Fruit fly (Drosophila melanogaster): Measurements from ENCODE around the gene CG17350.
A peak's percentile ranks its signal among the peaks of the same experiment; 100 is the strongest.

Gene CG17350

DNA sequence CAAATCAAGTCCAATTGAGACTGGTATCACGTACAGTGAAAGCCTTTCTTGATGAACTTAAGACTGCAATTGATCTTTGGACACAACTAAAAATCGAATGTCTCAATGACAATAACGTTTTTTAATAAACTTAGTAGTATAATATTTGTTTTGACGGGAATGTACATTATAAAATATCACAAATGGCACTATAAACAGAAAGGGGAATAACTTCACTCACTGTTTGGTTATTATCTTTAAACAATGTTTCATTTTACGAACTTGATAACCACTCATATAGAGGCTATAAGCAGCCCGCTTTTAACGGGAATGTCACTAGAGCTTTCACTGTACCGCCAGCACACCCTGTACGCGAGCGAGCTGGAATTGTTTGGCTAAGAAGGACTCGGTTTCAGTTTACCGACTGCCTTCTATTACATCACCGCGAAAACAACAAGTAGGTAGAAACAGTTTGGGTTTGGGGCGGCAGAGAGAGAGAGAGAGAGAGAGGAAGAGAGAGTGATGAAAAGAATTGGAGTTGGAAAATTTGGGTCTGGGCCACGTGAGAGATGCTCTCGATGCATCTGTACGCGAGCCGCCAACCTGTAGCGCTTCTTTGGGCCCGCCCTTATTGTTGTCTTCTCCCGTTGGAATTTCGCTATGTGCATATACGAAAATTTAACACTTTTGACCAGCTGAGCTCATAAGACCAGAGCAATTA, 17.0 kb downstream of the CG17350 start (continued):
- TF ChIP-seq CG10669 (GFP tag; optimal IDR thresholded peaks at IDR 0.05) (peak; percentile 45), Smox (GFP tag; optimal IDR thresholded peaks at IDR 0.05) (peak; percentile 77), CG16779 (tag; optimal IDR thresholded peaks at IDR 0.05) (no peak), CG15336 (GFP tag; IDR thresholded peaks at IDR 0.05) (peak; percentile 29; the same call in 1 of the 2 replicates), Hr4 (GFP tag; optimal IDR thresholded peaks at IDR 0.05) (peak; percentile 53), CG6163 (GFP tag; IDR thresholded peaks at IDR 0.05) (0 out of 3 replicates have a peak, but pooled peaks have one; percentile 32), CG34406 (GFP tag; optimal IDR thresholded peaks at IDR 0.05) (peak; percentile 58), CG8632 (GFP tag; optimal IDR thresholded peaks at IDR 0.05) (peak; percentile 39), CG11762 (GFP tag; optimal IDR thresholded peaks at IDR 0.05; ENCODE audit: insufficient read depth) (peak; percentile 30)

DNA sequence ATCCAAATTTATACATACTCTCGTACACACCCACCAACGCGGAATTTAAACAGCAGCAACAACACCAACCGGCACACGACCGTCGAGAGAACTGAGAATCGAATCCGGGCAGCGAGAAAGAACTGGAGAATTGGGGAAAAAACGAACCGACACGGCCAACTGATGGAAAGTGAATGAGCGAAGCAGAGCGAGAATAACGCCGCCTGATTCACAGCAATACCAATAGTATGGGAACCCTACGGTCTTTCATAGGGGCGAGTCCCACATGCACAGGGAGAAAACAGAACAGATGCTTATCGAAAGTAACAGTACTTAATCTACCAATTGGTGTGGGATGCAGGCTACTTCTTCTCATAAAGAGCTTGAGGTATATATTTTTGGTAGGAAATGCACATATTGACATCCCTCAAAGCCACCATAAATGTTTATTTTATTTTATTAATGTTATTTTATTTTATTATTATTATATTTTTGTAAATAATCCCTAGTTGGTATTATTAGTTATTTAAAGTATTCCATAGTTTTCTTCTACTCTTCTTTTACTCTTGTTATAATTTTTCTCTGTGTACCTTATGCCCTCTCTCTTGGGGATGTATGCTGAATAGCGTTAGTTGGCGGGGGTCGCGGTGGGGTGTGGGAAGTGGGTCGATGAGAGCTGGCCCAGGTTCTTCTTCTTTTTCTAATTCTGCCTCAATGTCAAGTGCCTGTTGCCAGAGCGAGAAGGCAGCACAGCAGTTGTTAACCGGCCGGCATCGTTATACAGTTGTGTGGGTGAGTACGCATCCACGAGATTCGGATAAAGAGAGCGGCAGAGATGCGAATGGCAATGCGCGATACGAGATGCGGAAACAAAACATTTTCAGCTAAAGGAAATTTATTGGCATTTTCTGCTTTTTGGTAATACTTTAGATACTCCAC, 17.8 kb downstream of the CG17350 start, which contains the start of gene CG17544:
Gene CG17544, minus strand, starts transcription at position 177 of the 918 bp plus-strand sequence.
- TF ChIP-seq CG4318 (GFP tag; optimal IDR thresholded peaks at IDR 0.05) (peak; percentile 66), ss (GFP tag; optimal IDR thresholded peaks at IDR 0.05) (peak; percentile 75 to 77), CG8632 (GFP tag; optimal IDR thresholded peaks at IDR 0.05) (peak; percentile 83), CG11902 (GFP tag; optimal IDR thresholded peaks at IDR 0.05) (peak; percentile 28), CG15336 (GFP tag; IDR thresholded peaks at IDR 0.05) (no peak; the same call in none of the 2 replicates), acj6 (GFP tag; optimal IDR thresholded peaks at IDR 0.05) (peak; percentile 82), Hr38 (GFP tag; optimal IDR thresholded peaks at IDR 0.05) (no peak), pdm3 (GFP tag; optimal IDR thresholded peaks at IDR 0.05) (peak; percentile 54), Ets21C (GFP tag; optimal IDR thresholded peaks at IDR 0.05) (peak; percentile 61), achi (GFP tag; optimal IDR thresholded peaks at IDR 0.05) (peak; percentile 84), CG10631 (GFP tag; optimal IDR thresholded peaks at IDR 0.05) (peak; percentile 90), Eip93F (GFP tag; optimal IDR thresholded peaks at IDR 0.05) (peak; percentile 0), Hr4 (GFP tag; optimal IDR thresholded peaks at IDR 0.05) (peak; percentile 42), fkh (GFP tag; optimal IDR thresholded peaks at IDR 0.05) (peak; percentile 69), CG11294 (GFP tag; IDR thresholded peaks at IDR 0.05) (peak; percentile 49; the same call in 1 of the 2 replicates), CG6854 (GFP tag; optimal IDR thresholded peaks at IDR 0.05) (peak; percentile 56), Sox14 (GFP tag; optimal IDR thresholded peaks at IDR 0.05) (peak; percentile 40), net (GFP tag; optimal IDR thresholded peaks at IDR 0.05) (peak; percentile 54), CG8119 (GFP tag; IDR thresholded peaks at IDR 0.05) (peak; percentile 64; the same call in 2 of the 3 replicates), CG7368 (GFP tag; optimal IDR thresholded peaks at IDR 0.05) (peak; percentile 24), CG16779 (tag; optimal IDR thresholded peaks at IDR 0.05) (peak; percentile 79), dsx (GFP tag; optimal IDR thresholded peaks at IDR 0.05; ENCODE audit: poor library complexity, severe bottlenecking) (peak; percentile 32), Gug (GFP tag; IDR thresholded peaks at IDR 0.05) (peak; percentile 34; the same call in 1 of the 2 replicates), Sox15 (GFP tag; optimal IDR thresholded peaks at IDR 0.05) (peak; percentile 66), CG3919 (GFP tag; optimal IDR thresholded peaks at IDR 0.05) (peak; percentile 50), CG8319 (GFP tag; optimal IDR thresholded peaks at IDR 0.05) (peak; percentile 25), esn (GFP tag; optimal IDR thresholded peaks at IDR 0.05) (peak; percentile 77), fd85E (GFP tag; optimal IDR thresholded peaks at IDR 0.05) (peak; percentile 5), vri (GFP tag; optimal IDR thresholded peaks at IDR 0.05) (peak; percentile 50), Blimp-1 (GFP tag; optimal IDR thresholded peaks at IDR 0.05) (peak; percentile 77), Met (GFP tag; optimal IDR thresholded peaks at IDR 0.05) (peak; percentile 69), dac (GFP tag; optimal IDR thresholded peaks at IDR 0.05) (peak; percentile 2), CG6792 (GFP tag; optimal IDR thresholded peaks at IDR 0.05) (peak; percentile 67), svp (GFP tag) (peak; percentile 72), CG9139 (GFP tag; optimal IDR thresholded peaks at IDR 0.05) (peak; percentile 42), CG10669 (GFP tag; optimal IDR thresholded peaks at IDR 0.05) (peak; percentile 71), OdsH (GFP tag; optimal IDR thresholded peaks at IDR 0.05) (peak; percentile 82), CG34406 (GFP tag; optimal IDR thresholded peaks at IDR 0.05) (peak; percentile 81), salr (GFP tag; optimal IDR thresholded peaks at IDR 0.05) (peak; percentile 33 to 81), CG31627 (GFP tag; optimal IDR thresholded peaks at IDR 0.05) (peak; percentile 56), topi (GFP tag; optimal IDR thresholded peaks at IDR 0.05) (peak; percentile 22), CG32006 (GFP tag; optimal IDR thresholded peaks at IDR 0.05) (peak; percentile 90)

Measured in whole organism, prepupa.